Fruit fly (Drosophila melanogaster) whole organism, prepupa: ENCODE data around the gene CG43218.

Experiments used
- Blimp-1 ChIP-seq: fragments of 200-800 bp; sonication (Bioruptor generic); optimal IDR thresholded peaks from 3 replicates; lab custom pipeline; 2017; ENCODE audit warnings: missing biosample characterization, missing genetic modification characterization, mild to moderate bottlenecking, moderate library complexity, missing genetic modification reagents
- CG10631 ChIP-seq: fragments of 200-800 bp; sonication (Bioruptor generic); optimal IDR thresholded peaks from 2 replicates; lab custom pipeline; 2016; ENCODE audit warnings: missing biosample characterization, missing genetic modification characterization
- CG11762 ChIP-seq: fragments of 200-800 bp; sonication (Bioruptor generic); optimal IDR thresholded peaks from 3 replicates; lab custom pipeline; 2016; ENCODE audit warnings: missing biosample characterization, missing genetic modification characterization; ENCODE audit not compliant: insufficient read depth
- CG11902 ChIP-seq: fragments of 200-800 bp; sonication (Bioruptor generic); optimal IDR thresholded peaks from 3 replicates; lab custom pipeline; 2016; ENCODE audit warnings: missing biosample characterization, missing genetic modification characterization
- CG15336 ChIP-seq: fragments of 200-800 bp; sonication (Bioruptor generic); IDR thresholded peaks from 2 replicates; pipeline ENCODE4 v1.3.6; 2022; ENCODE audit warnings: missing biosample characterization, missing genetic modification characterization
- CG16779 ChIP-seq: fragments of 200-800 bp; sonication (Bioruptor generic); optimal IDR thresholded peaks from 3 replicates; lab custom pipeline; 2017; ENCODE audit warnings: missing biosample characterization, mild to moderate bottlenecking, missing genetic modification characterization
- CG3032 ChIP-seq: fragments of 200-800 bp; optimal IDR thresholded peaks from 2 replicates; lab custom pipeline; 2019; ENCODE audit warnings: missing biosample characterization, mild to moderate bottlenecking, missing genetic modification characterization, moderate library complexity
- CG31627 ChIP-seq: fragments of 200-800 bp; sonication (Bioruptor generic); optimal IDR thresholded peaks from 3 replicates; lab custom pipeline; 2016; ENCODE audit warnings: missing biosample characterization, missing genetic modification characterization
- CG32006 ChIP-seq: fragments of 200-800 bp; sonication (Bioruptor generic); optimal IDR thresholded peaks from 3 replicates; lab custom pipeline; 2017; ENCODE audit warnings: missing biosample characterization, mild to moderate bottlenecking, missing genetic modification characterization
- CG34406 ChIP-seq: fragments of 200-800 bp; sonication (Bioruptor generic); optimal IDR thresholded peaks from 3 replicates; lab custom pipeline; 2016; ENCODE audit warnings: missing biosample characterization, missing genetic modification characterization
- CG3919 ChIP-seq: fragments of 200-800 bp; sonication (Bioruptor generic); optimal IDR thresholded peaks from 3 replicates; lab custom pipeline; 2016; ENCODE audit warnings: missing biosample characterization, missing genetic modification characterization
- CG4318 ChIP-seq: fragments of 200-800 bp; sonication (Bioruptor generic); optimal IDR thresholded peaks from 3 replicates; lab custom pipeline; 2017; ENCODE audit warnings: missing biosample characterization, mild to moderate bottlenecking, missing genetic modification characterization
- CG6163 ChIP-seq: fragments of 200-800 bp; sonication (Bioruptor generic); IDR thresholded peaks from 3 replicates; pipeline ENCODE4 v1.3.6; 2022; ENCODE audit warnings: missing biosample characterization, missing genetic modification characterization
- CG6276 ChIP-seq: fragments of 200-800 bp; sonication (Bioruptor generic); optimal IDR thresholded peaks from 2 replicates; lab custom pipeline; 2017; ENCODE audit warnings: missing biosample characterization, mild to moderate bottlenecking, missing genetic modification characterization
- CG6792 ChIP-seq: fragments of 200-800 bp; sonication (Bioruptor generic); optimal IDR thresholded peaks from 3 replicates; lab custom pipeline; 2016; ENCODE audit warnings: missing biosample characterization, missing genetic modification characterization
- CG6854 ChIP-seq: fragments of 200-800 bp; sonication (Bioruptor generic); optimal IDR thresholded peaks from 2 replicates; lab custom pipeline; 2017; ENCODE audit warnings: missing biosample characterization, mild to moderate bottlenecking, missing genetic modification characterization
- CG7368 ChIP-seq: fragments of 200-800 bp; sonication (Bioruptor generic); optimal IDR thresholded peaks from 3 replicates; lab custom pipeline; 2016; ENCODE audit warnings: missing biosample characterization, missing genetic modification characterization
- CG8119 ChIP-seq: fragments of 200-800 bp; sonication (Bioruptor generic); IDR thresholded peaks from 3 replicates; pipeline ENCODE4 v1.3.6; 2022; ENCODE audit warnings: missing biosample characterization, missing genetic modification characterization
- CG8319 ChIP-seq: fragments of 200-800 bp; sonication (Bioruptor generic); optimal IDR thresholded peaks from 3 replicates; lab custom pipeline; 2016; ENCODE audit warnings: missing biosample characterization, missing genetic modification characterization
- CG8632 ChIP-seq: fragments of 200-800 bp; sonication (Bioruptor generic); optimal IDR thresholded peaks from 3 replicates; lab custom pipeline; 2016; ENCODE audit warnings: missing biosample characterization, missing genetic modification characterization
- CG9139 ChIP-seq: fragments of 200-800 bp; sonication (Bioruptor generic); optimal IDR thresholded peaks from 3 replicates; lab custom pipeline; 2017; ENCODE audit warnings: missing biosample characterization, mild to moderate bottlenecking, missing genetic modification characterization
- Eip75B ChIP-seq: fragments of 200-800 bp; sonication (Bioruptor generic); optimal IDR thresholded peaks from 3 replicates; lab custom pipeline; 2016; ENCODE audit warnings: missing biosample characterization, missing genetic modification characterization
- Eip78C ChIP-seq: fragments of 200-800 bp; sonication (Bioruptor generic); peaks from one replicate; lab custom pipeline; 2016; ENCODE audit warnings: missing biosample characterization, missing genetic modification characterization
- Eip93F ChIP-seq: fragments of 200-800 bp; sonication (Bioruptor generic); optimal IDR thresholded peaks from 2 replicates; lab custom pipeline; 2016; ENCODE audit warnings: missing biosample characterization, mild to moderate bottlenecking, missing genetic modification characterization
- Ets21C ChIP-seq: fragments of 200-800 bp; sonication (Bioruptor generic); optimal IDR thresholded peaks from 3 replicates; lab custom pipeline; 2016; ENCODE audit warnings: missing biosample characterization, missing genetic modification characterization
- Ets96B ChIP-seq: fragments of 200-800 bp; optimal IDR thresholded peaks from 2 replicates; lab custom pipeline; 2019; ENCODE audit warnings: missing biosample characterization, mild to moderate bottlenecking, missing genetic modification characterization, moderate library complexity
- Hr38 ChIP-seq: sonication (Bioruptor generic); optimal IDR thresholded peaks from 2 replicates; lab custom pipeline; 2016; ENCODE audit warnings: missing biosample characterization, missing genetic modification characterization
- Hr4 ChIP-seq: fragments of 200-800 bp; sonication (Bioruptor generic); optimal IDR thresholded peaks from 3 replicates; lab custom pipeline; 2016; ENCODE audit warnings: missing biosample characterization, missing genetic modification characterization
- Met ChIP-seq: fragments of 200-800 bp; sonication (Bioruptor generic); optimal IDR thresholded peaks from 3 replicates; lab custom pipeline; 2016; ENCODE audit warnings: missing biosample characterization, missing genetic modification characterization
- OdsH ChIP-seq: fragments of 200-800 bp; sonication (Bioruptor generic); optimal IDR thresholded peaks from 3 replicates; lab custom pipeline; 2016; ENCODE audit warnings: missing biosample characterization, missing genetic modification characterization
- Smox ChIP-seq: fragments of 200-800 bp; sonication (Bioruptor generic); optimal IDR thresholded peaks from 3 replicates; lab custom pipeline; 2016; ENCODE audit warnings: missing biosample characterization, missing genetic modification characterization
- Sox102F ChIP-seq: fragments of 200-800 bp; sonication (Bioruptor generic); optimal IDR thresholded peaks from 2 replicates; lab custom pipeline; 2016; ENCODE audit warnings: missing biosample characterization, mild to moderate bottlenecking, missing genetic modification characterization
- Sox14 ChIP-seq: fragments of 200-800 bp; sonication (Bioruptor generic); optimal IDR thresholded peaks from 3 replicates; lab custom pipeline; 2016; ENCODE audit warnings: missing biosample characterization, missing genetic modification characterization
- Sox15 ChIP-seq: fragments of 200-800 bp; sonication (Bioruptor generic); optimal IDR thresholded peaks from 3 replicates; lab custom pipeline; 2016; ENCODE audit warnings: missing biosample characterization, missing genetic modification characterization
- achi ChIP-seq: fragments of 200-800 bp; sonication (Bioruptor generic); optimal IDR thresholded peaks from 3 replicates; lab custom pipeline; 2016; ENCODE audit warnings: missing biosample characterization, missing genetic modification characterization
- cyc ChIP-seq: fragments of 200-800 bp; sonication (Bioruptor generic); optimal IDR thresholded peaks from 3 replicates; lab custom pipeline; 2016; ENCODE audit warnings: missing biosample characterization, missing genetic modification characterization
- dac ChIP-seq: fragments of 200-800 bp; sonication (Bioruptor generic); optimal IDR thresholded peaks from 2 replicates; lab custom pipeline; 2017; ENCODE audit warnings: missing biosample characterization, mild to moderate bottlenecking, missing genetic modification characterization
- dsx ChIP-seq: fragments of 200-800 bp; optimal IDR thresholded peaks from 3 replicates; lab custom pipeline; 2019; ENCODE audit warnings: missing biosample characterization, mild to moderate bottlenecking, missing genetic modification characterization, moderate library complexity; ENCODE audit not compliant: poor library complexity, severe bottlenecking
- eg ChIP-seq: fragments of 200-800 bp; sonication (Bioruptor generic); IDR thresholded peaks from 3 replicates; pipeline ENCODE4 v1.3.6; 2022; ENCODE audit warnings: missing biosample characterization, missing genetic modification characterization
- fd59A ChIP-seq: fragments of 200-800 bp; sonication (Bioruptor generic); optimal IDR thresholded peaks from 2 replicates; lab custom pipeline; 2017; ENCODE audit warnings: missing biosample characterization, mild to moderate bottlenecking, missing genetic modification characterization, missing genetic modification reagents
- fd85E ChIP-seq: fragments of 200-800 bp; sonication (Bioruptor generic); optimal IDR thresholded peaks from 3 replicates; lab custom pipeline; 2016; ENCODE audit warnings: missing biosample characterization, missing genetic modification characterization
- fkh ChIP-seq: fragments of 200-800 bp; sonication (Bioruptor generic); optimal IDR thresholded peaks from 3 replicates; lab custom pipeline; 2017; ENCODE audit warnings: missing biosample characterization, mild to moderate bottlenecking, missing genetic modification characterization, moderate library complexity
- lz ChIP-seq: fragments of 200-800 bp; sonication (Bioruptor generic); optimal IDR thresholded peaks from 3 replicates; lab custom pipeline; 2016; ENCODE audit warnings: missing biosample characterization, missing genetic modification characterization
- pdm3 ChIP-seq: fragments of 200-800 bp; sonication (Bioruptor generic); optimal IDR thresholded peaks from 3 replicates; lab custom pipeline; 2016; ENCODE audit warnings: missing biosample characterization, missing genetic modification characterization
- spab ChIP-seq: fragments of 200-800 bp; sonication (Bioruptor generic); optimal IDR thresholded peaks from 2 replicates; lab custom pipeline; 2017; ENCODE audit warnings: missing biosample characterization, mild to moderate bottlenecking, missing genetic modification characterization, missing genetic modification reagents
- ss ChIP-seq, 2 experiments: fragments of 200-800 bp; sonication (Bioruptor generic); optimal IDR thresholded peaks; 2 replicates in 1 of 2; 3 replicates in 1 of 2; lab custom pipeline; 2017 to 2018; ENCODE audit warnings: mild to moderate bottlenecking in 2 of 2, missing biosample characterization in 2 of 2, missing genetic modification characterization in 2 of 2, moderate library complexity in 1 of 2
- svp ChIP-seq: fragments of 200-800 bp; sonication (Bioruptor generic); peaks from one replicate; lab custom pipeline; 2016; ENCODE audit warnings: missing biosample characterization, missing genetic modification characterization
- vri ChIP-seq: fragments of 200-800 bp; sonication (Bioruptor generic); optimal IDR thresholded peaks from 3 replicates; lab custom pipeline; 2016; ENCODE audit warnings: missing biosample characterization, mild to moderate bottlenecking, missing genetic modification characterization

CG43218 gene

dm6 chr3L:21243417-21243816 is 14.4 kb upstream of the CG43218 start (continued):
- TF ChIP-seq pdm3 = no peak
- no peak for TF ChIP-seq fkh (GFP tag; lab: Kevin White, UChicago)
- no peak for TF ChIP-seq ss (GFP tag; optimal IDR thresholded peaks at IDR 0.05; lab: Kevin White, UChicago)
- no peak for TF ChIP-seq Ets21C (GFP tag; lab: Kevin White, UChicago)
- peak; percentile 73 for TF ChIP-seq Eip78C (GFP tag; lab: Kevin White, UChicago)
- no peak for TF ChIP-seq Smox (GFP tag; lab: Kevin White, UChicago)
- TF ChIP-seq Eip75B = peak; percentile 33
- peak; percentile 11 for TF ChIP-seq CG11762 (GFP tag; lab: Kevin White, UChicago)
- TF ChIP-seq Hr4 (GFP tag; lab: Kevin White, UChicago) = no peak
- TF ChIP-seq CG31627 = no peak
- TF ChIP-seq CG8319 = no peak
- no peak for TF ChIP-seq CG4318 (GFP tag; lab: Kevin White, UChicago)
- TF ChIP-seq CG8119 (GFP tag; lab: Robert Waterston, UW) = peak; percentile 23; the same call in 1 of the 3 replicates
- TF ChIP-seq Hr38 (GFP tag; lab: Kevin White, UChicago) = no peak
- TF ChIP-seq Met (GFP tag; lab: Kevin White, UChicago) = no peak
- TF ChIP-seq cyc (GFP tag; lab: Kevin White, UChicago) = no peak
- no peak for TF ChIP-seq Sox14
- peak; percentile 22 for TF ChIP-seq spab (GFP tag; lab: Kevin White, UChicago)
- TF ChIP-seq fd85E (GFP tag; lab: Kevin White, UChicago) = no peak
- no peak for TF ChIP-seq CG6163
- TF ChIP-seq lz = no peak
- no peak for TF ChIP-seq CG7368
- no peak for TF ChIP-seq CG34406
- peak; percentile 2 for TF ChIP-seq CG6276
- no peak for TF ChIP-seq Sox15
- no peak for TF ChIP-seq CG11902

dm6 chr3L:21251381-21251780 is 6.4 kb upstream of the CG43218 start:
- TF ChIP-seq fd59A (GFP tag; lab: Kevin White, UChicago) (peak; percentile 65), spab (GFP tag; lab: Kevin White, UChicago) (peak; percentile 64), achi (peak; percentile 49), svp (GFP tag; lab: Kevin White, UChicago) (peak; percentile 61), dac (peak; percentile 35), CG15336 (GFP tag; lab: Robert Waterston, UW) (peak; percentile 69), CG9139 (peak; percentile 41), CG6792 (GFP tag; lab: Kevin White, UChicago) (peak; percentile 49), Eip78C (GFP tag; lab: Kevin White, UChicago) (peak; percentile 96), Hr38 (GFP tag; lab: Kevin White, UChicago) (no peak), CG8319 (peak; percentile 38), CG8119 (GFP tag; lab: Robert Waterston, UW) (peak; percentile 61; the same call in 2 of the 3 replicates), CG6854 (GFP tag; lab: Kevin White, UChicago) (no peak), CG3919 (GFP tag; lab: Kevin White, UChicago) (peak; percentile 72), Eip93F (GFP tag; lab: Kevin White, UChicago) (no peak), Ets21C (GFP tag; lab: Kevin White, UChicago) (peak; percentile 9), vri (GFP tag; lab: Kevin White, UChicago) (peak; percentile 48), CG16779 (tag; lab: Kevin White, UChicago) (no peak), ss (GFP tag; optimal IDR thresholded peaks at IDR 0.05; lab: Kevin White, UChicago) (peak; percentile 60 to 85), Sox102F (GFP tag; lab: Kevin White, UChicago) (peak; percentile 29), Hr4 (GFP tag; lab: Kevin White, UChicago) (peak; percentile 34), Sox15 (peak; percentile 43), cyc (GFP tag; lab: Kevin White, UChicago) (peak; percentile 51), CG6276 (peak; percentile 36), CG3032 (tag; lab: Kevin White, UChicago) (peak; percentile 74), dsx (GFP tag; lab: Kevin White, UChicago) (peak; percentile 95), CG10631 (GFP tag; lab: Kevin White, UChicago) (peak; percentile 59), CG32006 (peak; percentile 58), Met (GFP tag; lab: Kevin White, UChicago) (peak; percentile 50), CG7368 (peak; percentile 59), Blimp-1 (GFP tag; lab: Kevin White, UChicago) (no peak), pdm3 (peak; percentile 69), Ets96B (peak; percentile 71), fd85E (GFP tag; lab: Kevin White, UChicago) (no peak), CG8632 (GFP tag; lab: Kevin White, UChicago) (peak; percentile 61), CG11762 (GFP tag; lab: Kevin White, UChicago) (peak; percentile 56), OdsH (peak; percentile 62), Eip75B (peak; percentile 72), eg (GFP tag; lab: Robert Waterston, UW) (0 out of 3 replicates have a peak, but pooled peaks have one; percentile 50)
